ENCODE assay signal across 1 fruit fly cellular context in the genomic region with DNA sequence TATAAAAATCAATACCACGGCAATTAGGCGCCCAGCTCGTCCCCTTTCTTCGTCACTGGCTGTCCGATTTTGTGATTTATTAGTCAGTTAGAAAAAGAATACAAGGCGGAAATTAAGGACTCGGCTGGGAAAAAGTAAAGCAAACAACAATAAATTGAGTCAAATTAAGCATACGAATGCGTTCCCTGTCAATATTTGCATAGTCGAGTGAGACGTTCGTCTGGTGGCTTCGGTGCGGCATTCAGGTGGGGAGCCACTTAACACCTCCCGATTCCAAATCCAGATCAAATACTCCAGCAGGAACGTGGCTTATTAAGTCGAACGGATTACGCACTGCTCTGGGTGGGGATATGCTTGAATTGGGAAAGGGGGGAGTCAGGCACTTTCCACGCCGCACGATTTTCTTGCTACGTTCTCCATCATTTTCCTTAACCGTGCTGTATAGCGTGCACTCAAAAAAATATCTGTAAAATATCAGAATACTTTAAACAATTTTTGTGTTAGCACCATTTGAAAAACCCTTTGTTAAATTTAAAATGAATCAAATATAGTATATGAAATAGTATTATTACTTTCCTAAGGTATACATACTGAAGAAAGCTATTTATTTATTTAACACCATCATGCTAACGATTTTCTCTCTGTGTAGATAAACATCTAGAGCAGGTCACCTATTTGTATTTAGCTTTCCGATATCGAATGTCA.
TF ChIP-seq lines count a peak whose summit lies in the region.

No protein-coding gene starts in this region.

TF ChIP-seq in whole organism, embryonic, 481 proteins besides CTCF, POLR2A, EP300 and RAD21 (continued from another document and continues in another):
- no peak for TF ChIP-seq Fer3 (tag; optimal IDR thresholded peaks at IDR 0.05; lab: Kevin White, UChicago)
- TF ChIP-seq fd3F (GFP tag; optimal IDR thresholded peaks at IDR 0.05; lab: Kevin White, UChicago): no peak
- TF ChIP-seq Atf-2 (GFP tag; optimal IDR thresholded peaks at IDR 0.05; lab: Kevin White, UChicago): no peak
- TF ChIP-seq ranshi (GFP tag; IDR thresholded peaks at IDR 0.05; lab: Robert Waterston, UW): no peak
- TF ChIP-seq org-1 (GFP tag; optimal IDR thresholded peaks at IDR 0.05; lab: Kevin White, UChicago): no peak
- no peak for TF ChIP-seq Sry-β (GFP tag; optimal IDR thresholded peaks at IDR 0.05; lab: Kevin White, UChicago)
- TF ChIP-seq CG9437 (GFP tag; optimal IDR thresholded peaks at IDR 0.05; lab: Kevin White, UChicago): peak; percentile 26
- 0 out of 3 replicates have a peak, but pooled peaks have one; percentile 29 for TF ChIP-seq gce (GFP tag; IDR thresholded peaks at IDR 0.05; lab: Robert Waterston, UW)
- TF ChIP-seq phol (tag; optimal IDR thresholded peaks at IDR 0.05; lab: Kevin White, UChicago): peak; percentile 73
- no peak for TF ChIP-seq CG8944 (GFP tag; optimal IDR thresholded peaks at IDR 0.05; lab: Kevin White, UChicago)
- no peak for TF ChIP-seq CG14050 (GFP tag; IDR thresholded peaks at IDR 0.05; lab: Robert Waterston, UW)
- peak; percentile 19 for TF ChIP-seq CG17385 (GFP tag; optimal IDR thresholded peaks at IDR 0.05; lab: Kevin White, UChicago)
- TF ChIP-seq Dp (GFP tag; optimal IDR thresholded peaks at IDR 0.05; lab: Kevin White, UChicago): no peak
- no peak for TF ChIP-seq HmgD (GFP tag; optimal IDR thresholded peaks at IDR 0.05; lab: Kevin White, UChicago)
- no peak for TF ChIP-seq Bteb2 (GFP tag; optimal IDR thresholded peaks at IDR 0.05; lab: Kevin White, UChicago)
- peak; percentile 82 for TF ChIP-seq CG31441 (GFP tag; IDR thresholded peaks at IDR 0.05; lab: Robert Waterston, UW)
- TF ChIP-seq chif (GFP tag; optimal IDR thresholded peaks at IDR 0.05; lab: Kevin White, UChicago): peak in 1 of 2 experiments; percentile 12
- TF ChIP-seq CG6791 (GFP tag; IDR thresholded peaks at IDR 0.05; lab: Robert Waterston, UW; ENCODE audit: partially characterized antibody): no peak
- TF ChIP-seq klu (GFP tag; IDR thresholded peaks at IDR 0.05; lab: Robert Waterston, UW): no peak
- peak; percentile 53 for TF ChIP-seq CG30403 (GFP tag; optimal IDR thresholded peaks at IDR 0.05; lab: Kevin White, UChicago)
- 0 out of 3 replicates have a peak, but pooled peaks have one; percentile 28 for TF ChIP-seq zfh1 (GFP tag; IDR thresholded peaks at IDR 0.05; lab: Robert Waterston, UW)
- peak; percentile 57 for TF ChIP-seq croc (GFP tag; conservative IDR thresholded peaks at IDR 0.05; lab: Robert Waterston, UW)
- TF ChIP-seq CG9727 (GFP tag; optimal IDR thresholded peaks at IDR 0.05; lab: Kevin White, UChicago): peak; percentile 70
- peak; percentile 12 for TF ChIP-seq sqz (GFP tag; optimal IDR thresholded peaks at IDR 0.05; lab: Kevin White, UChicago)
- no peak for TF ChIP-seq so (GFP tag; IDR thresholded peaks at IDR 0.05; lab: Robert Waterston, UW)
- TF ChIP-seq zen2 (GFP tag; IDR thresholded peaks at IDR 0.05; lab: Robert Waterston, UW; ENCODE audit: partially characterized antibody): no peak
- no peak for TF ChIP-seq CG4854 (GFP tag; optimal IDR thresholded peaks at IDR 0.05; lab: Kevin White, UChicago)
- TF ChIP-seq amos (GFP tag; IDR thresholded peaks at IDR 0.05; lab: Robert Waterston, UW; ENCODE audit: partially characterized antibody): no peak
- TF ChIP-seq dati (GFP tag; IDR thresholded peaks at IDR 0.05; lab: Robert Waterston, UW): no peak
- no peak for TF ChIP-seq Doc3 (GFP tag; IDR thresholded peaks at IDR 0.05; lab: Robert Waterston, UW; ENCODE audit: partially characterized antibody)
- TF ChIP-seq Dll (GFP tag; IDR thresholded peaks at IDR 0.05; lab: Robert Waterston, UW; ENCODE audit: partially characterized antibody): no peak
- no peak for TF ChIP-seq Gug (GFP tag; IDR thresholded peaks at IDR 0.05; lab: Robert Waterston, UW)
- TF ChIP-seq lola (GFP tag; optimal IDR thresholded peaks at IDR 0.05; lab: Kevin White, UChicago): peak in 1 of 3 experiments; percentile 74
- TF ChIP-seq Bgb (GFP tag; IDR thresholded peaks at IDR 0.05; lab: Robert Waterston, UW; ENCODE audit: partially characterized antibody): no peak
- TF ChIP-seq vfl (GFP tag; optimal IDR thresholded peaks at IDR 0.05; lab: Kevin White, UChicago): no peak
- TF ChIP-seq NC2α (GFP tag; optimal IDR thresholded peaks at IDR 0.05; lab: Kevin White, UChicago): no peak
- no peak for TF ChIP-seq HLH4C (GFP tag; IDR thresholded peaks at IDR 0.05; lab: Robert Waterston, UW; ENCODE audit: partially characterized antibody)
- TF ChIP-seq CG15696 (tag; optimal IDR thresholded peaks at IDR 0.05; lab: Kevin White, UChicago): peak; percentile 40
- no peak for TF ChIP-seq bigmax (GFP tag; optimal IDR thresholded peaks at IDR 0.05; lab: Kevin White, UChicago)
- no peak for TF ChIP-seq Lim3 (GFP tag; IDR thresholded peaks at IDR 0.05; lab: Robert Waterston, UW)
- TF ChIP-seq HmgZ (tag; optimal IDR thresholded peaks at IDR 0.05; lab: Kevin White, UChicago): no peak
- no peak for TF ChIP-seq Meics (GFP tag; optimal IDR thresholded peaks at IDR 0.05; lab: Kevin White, UChicago)
- TF ChIP-seq tio (GFP tag; optimal IDR thresholded peaks at IDR 0.05; lab: Kevin White, UChicago): peak; percentile 33
- TF ChIP-seq CG31365 (tag; optimal IDR thresholded peaks at IDR 0.05; lab: Kevin White, UChicago): no peak
- TF ChIP-seq CG5953 (GFP tag; IDR thresholded peaks at IDR 0.05; lab: Robert Waterston, UW): no peak
- no peak for TF ChIP-seq CG12071 (GFP tag; optimal IDR thresholded peaks at IDR 0.05; lab: Kevin White, UChicago)
- no peak for TF ChIP-seq pzg (GFP tag; optimal IDR thresholded peaks at IDR 0.05; lab: Kevin White, UChicago)
- TF ChIP-seq Dek (tag; optimal IDR thresholded peaks at IDR 0.05; lab: Kevin White, UChicago): peak; percentile 25
- no peak for TF ChIP-seq CG8359 (GFP tag; optimal IDR thresholded peaks at IDR 0.05; lab: Kevin White, UChicago; ENCODE audit: borderline replicate concordance)
- TF ChIP-seq NFAT (GFP tag; IDR thresholded peaks at IDR 0.05; lab: Robert Waterston, UW): no peak
- no peak for TF ChIP-seq NfI (GFP tag; optimal IDR thresholded peaks at IDR 0.05; lab: Kevin White, UChicago)
- TF ChIP-seq nom (GFP tag; optimal IDR thresholded peaks at IDR 0.05; lab: Kevin White, UChicago): no peak
- TF ChIP-seq shn (GFP tag; optimal IDR thresholded peaks at IDR 0.05; lab: Kevin White, UChicago): no peak
- TF ChIP-seq grn (GFP tag; optimal IDR thresholded peaks at IDR 0.05; lab: Kevin White, UChicago): peak; percentile 91
- TF ChIP-seq ftz-f1 (GFP tag; optimal IDR thresholded peaks at IDR 0.05; lab: Kevin White, UChicago): no peak
- no peak for TF ChIP-seq chn (GFP tag; optimal IDR thresholded peaks at IDR 0.05; lab: Kevin White, UChicago)
- TF ChIP-seq emc (GFP tag; optimal IDR thresholded peaks at IDR 0.05; lab: Kevin White, UChicago): no peak
- peak; percentile 18 for TF ChIP-seq twi (tag; optimal IDR thresholded peaks at IDR 0.05; lab: Kevin White, UChicago)
- TF ChIP-seq CG10462 (GFP tag; optimal IDR thresholded peaks at IDR 0.05; lab: Kevin White, UChicago): no peak
- TF ChIP-seq CG3995 (GFP tag; optimal IDR thresholded peaks at IDR 0.05; lab: Kevin White, UChicago): no peak
- no peak for TF ChIP-seq cato (GFP tag; optimal IDR thresholded peaks at IDR 0.05; lab: Kevin White, UChicago; ENCODE audit: borderline replicate concordance)
- TF ChIP-seq BEAF-32 (GFP tag; optimal IDR thresholded peaks at IDR 0.05; lab: Kevin White, UChicago): no peak
- no peak for TF ChIP-seq lab (GFP tag; optimal IDR thresholded peaks at IDR 0.05; lab: Kevin White, UChicago)
- no peak for TF ChIP-seq Scr (GFP tag; IDR thresholded peaks at IDR 0.05; lab: Robert Waterston, UW; ENCODE audit: partially characterized antibody)
- no peak for TF ChIP-seq luna (GFP tag; optimal IDR thresholded peaks at IDR 0.05; lab: Kevin White, UChicago)
- no peak for TF ChIP-seq Atf3 (GFP tag; optimal IDR thresholded peaks at IDR 0.05; lab: Kevin White, UChicago)
- no peak for TF ChIP-seq CG16779 (GFP tag; IDR thresholded peaks at IDR 0.05; lab: Robert Waterston, UW)
- no peak for TF ChIP-seq C15 (GFP tag; IDR thresholded peaks at IDR 0.05; lab: Robert Waterston, UW)
- TF ChIP-seq CG14667 (GFP tag; IDR thresholded peaks at IDR 0.05; lab: Robert Waterston, UW): no peak
- TF ChIP-seq tna (GFP tag; IDR thresholded peaks at IDR 0.05; lab: Robert Waterston, UW; ENCODE audit: partially characterized antibody): no peak
- TF ChIP-seq Mrtf (GFP tag; IDR thresholded peaks at IDR 0.05; lab: Robert Waterston, UW): no peak
- TF ChIP-seq ssp (GFP tag; IDR thresholded peaks at IDR 0.05; lab: Robert Waterston, UW): peak; percentile 17; the same call in 1 of the 2 replicates
- TF ChIP-seq repo (GFP tag; optimal IDR thresholded peaks at IDR 0.05; lab: Kevin White, UChicago): no peak
- no peak for TF ChIP-seq TFAM (GFP tag; optimal IDR thresholded peaks at IDR 0.05; lab: Kevin White, UChicago)
- TF ChIP-seq CG8281 (tag; optimal IDR thresholded peaks at IDR 0.05; lab: Kevin White, UChicago): no peak
- no peak for TF ChIP-seq ems (GFP tag; optimal IDR thresholded peaks at IDR 0.05; lab: Kevin White, UChicago)
- TF ChIP-seq CG12391 (tag; optimal IDR thresholded peaks at IDR 0.05; lab: Kevin White, UChicago): peak; percentile 80
- peak; percentile 16 for TF ChIP-seq CG10654 (GFP tag; optimal IDR thresholded peaks at IDR 0.05; lab: Kevin White, UChicago)
- no peak for TF ChIP-seq Nf-YC (tag; optimal IDR thresholded peaks at IDR 0.05; lab: Kevin White, UChicago)
- peak; percentile 61 for TF ChIP-seq CG17328 (GFP tag; IDR thresholded peaks at IDR 0.05; lab: Robert Waterston, UW)
- no peak for TF ChIP-seq aop (GFP tag; IDR thresholded peaks at IDR 0.05; lab: Robert Waterston, UW)
- no peak for TF ChIP-seq abd-A (tag; optimal IDR thresholded peaks at IDR 0.05; lab: Kevin White, UChicago)
- no peak for TF ChIP-seq CG34376 (GFP tag; optimal IDR thresholded peaks at IDR 0.05; lab: Kevin White, UChicago)
- TF ChIP-seq CrebB (tag; optimal IDR thresholded peaks at IDR 0.05; lab: Kevin White, UChicago): no peak
- TF ChIP-seq zf30C (GFP tag; optimal IDR thresholded peaks at IDR 0.05; lab: Kevin White, UChicago): peak; percentile 73
- TF ChIP-seq psq (GFP tag; optimal IDR thresholded peaks at IDR 0.05; lab: Kevin White, UChicago): no peak
- no peak for TF ChIP-seq CG10147 (GFP tag; optimal IDR thresholded peaks at IDR 0.05; lab: Kevin White, UChicago)
- no peak for TF ChIP-seq Sry-δ (GFP tag; optimal IDR thresholded peaks at IDR 0.05; lab: Kevin White, UChicago)
- no peak for TF ChIP-seq CG42726 (GFP tag; IDR thresholded peaks at IDR 0.05; lab: Robert Waterston, UW; ENCODE audit: partially characterized antibody)
- no peak for TF ChIP-seq jing (GFP tag; optimal IDR thresholded peaks at IDR 0.05; lab: Kevin White, UChicago)
- TF ChIP-seq Atf6 (GFP tag; IDR thresholded peaks at IDR 0.05; lab: Robert Waterston, UW): no peak
- no peak for TF ChIP-seq ham (GFP tag; IDR thresholded peaks at IDR 0.05; lab: Robert Waterston, UW)
- TF ChIP-seq CG8388 (GFP tag; optimal IDR thresholded peaks at IDR 0.05; lab: Kevin White, UChicago): peak; percentile 74
- TF ChIP-seq CG11247 (GFP tag; IDR thresholded peaks at IDR 0.05; lab: Robert Waterston, UW): no peak
- peak; percentile 44 for TF ChIP-seq Spps (tag; optimal IDR thresholded peaks at IDR 0.05; lab: Kevin White, UChicago)
- no peak for TF ChIP-seq salm (tag; optimal IDR thresholded peaks at IDR 0.05; lab: Kevin White, UChicago)
- no peak for TF ChIP-seq eyg (GFP tag; optimal IDR thresholded peaks at IDR 0.05; lab: Kevin White, UChicago)
- TF ChIP-seq Med (GFP tag; lab: Kevin White, UChicago): peak; percentile 28
- TF ChIP-seq Fer2 (tag; optimal IDR thresholded peaks at IDR 0.05; lab: Kevin White, UChicago): no peak
- peak; percentile 21 for TF ChIP-seq Six4 (GFP tag; optimal IDR thresholded peaks at IDR 0.05; lab: Kevin White, UChicago)
- TF ChIP-seq Rx (GFP tag; IDR thresholded peaks at IDR 0.05; lab: Robert Waterston, UW): no peak
- no peak for TF ChIP-seq CG12942 (GFP tag; optimal IDR thresholded peaks at IDR 0.05; lab: Kevin White, UChicago)
- TF ChIP-seq CG13296 (GFP tag; optimal IDR thresholded peaks at IDR 0.05; lab: Kevin White, UChicago): no peak
- no peak for TF ChIP-seq Camta (GFP tag; optimal IDR thresholded peaks at IDR 0.05; lab: Kevin White, UChicago)
- peak; percentile 81 for TF ChIP-seq CG7745 (tag; optimal IDR thresholded peaks at IDR 0.05; lab: Kevin White, UChicago)
- no peak for TF ChIP-seq CG3726 (GFP tag; IDR thresholded peaks at IDR 0.05; lab: Robert Waterston, UW)
- no peak for TF ChIP-seq CG1647 (GFP tag; optimal IDR thresholded peaks at IDR 0.05; lab: Kevin White, UChicago)
- no peak for TF ChIP-seq CHES-1-like (GFP tag; optimal IDR thresholded peaks at IDR 0.05; lab: Kevin White, UChicago)
- TF ChIP-seq CG10543 (GFP tag; optimal IDR thresholded peaks at IDR 0.05; lab: Kevin White, UChicago): no peak
- no peak for TF ChIP-seq chinmo (GFP tag; IDR thresholded peaks at IDR 0.05; lab: Robert Waterston, UW; ENCODE audit: partially characterized antibody)
- TF ChIP-seq toy (GFP tag; IDR thresholded peaks at IDR 0.05; lab: Robert Waterston, UW): no peak
- TF ChIP-seq NC2β (GFP tag; optimal IDR thresholded peaks at IDR 0.05; lab: Kevin White, UChicago): no peak
- no peak for TF ChIP-seq exex (tag; optimal IDR thresholded peaks at IDR 0.05; lab: Kevin White, UChicago)
- no peak; the same call in 1 of the 2 replicates for TF ChIP-seq Ptx1 (GFP tag; IDR thresholded peaks at IDR 0.05; lab: Robert Waterston, UW)
- no peak for TF ChIP-seq HLH54F (GFP tag; optimal IDR thresholded peaks at IDR 0.05; lab: Kevin White, UChicago)
- no peak for TF ChIP-seq Dip2 (GFP tag; IDR thresholded peaks at IDR 0.05; lab: Robert Waterston, UW)
- peak in 1 of 2 experiments; percentile 56 for TF ChIP-seq eve (GFP tag; optimal IDR thresholded peaks at IDR 0.05; lab: Kevin White, UChicago)
- TF ChIP-seq gem (tag; optimal IDR thresholded peaks at IDR 0.05; lab: Kevin White, UChicago): peak; percentile 83
- no peak for TF ChIP-seq maf-S (GFP tag; optimal IDR thresholded peaks at IDR 0.05; lab: Kevin White, UChicago)
- no peak for TF ChIP-seq mirr (GFP tag; optimal IDR thresholded peaks at IDR 0.05; lab: Kevin White, UChicago)
- no peak for TF ChIP-seq odd (GFP tag; optimal IDR thresholded peaks at IDR 0.05; lab: Kevin White, UChicago)
- TF ChIP-seq Usf (GFP tag; optimal IDR thresholded peaks at IDR 0.05; lab: Kevin White, UChicago): no peak
- peak; percentile 84 for TF ChIP-seq dmrt11E (tag; optimal IDR thresholded peaks at IDR 0.05; lab: Kevin White, UChicago)
- no peak for TF ChIP-seq Aef1 (GFP tag; IDR thresholded peaks at IDR 0.05; lab: Robert Waterston, UW)
- no peak for TF ChIP-seq corto (GFP tag; optimal IDR thresholded peaks at IDR 0.05; lab: Kevin White, UChicago)
- TF ChIP-seq peb (GFP tag; IDR thresholded peaks at IDR 0.05; lab: Robert Waterston, UW): peak; percentile 15; the same call in 1 of the 2 replicates
- TF ChIP-seq tll (GFP tag; optimal IDR thresholded peaks at IDR 0.05; lab: Kevin White, UChicago): no peak
